Worm (Caenorhabditis elegans) whole organism, L4/young adult: Measurements from ENCODE around the gene Y45F10B.3.

ENCODE experiments used
- W03F9.2 ChIP-seq: fragments of 150-350 bp; optimal IDR thresholded peaks from 2 replicates; lab custom pipeline; 2014; ENCODE audit warnings: missing biosample characterization, missing genetic modification characterization
- dao-5 ChIP-seq: sonication (generic microtip); optimal IDR thresholded peaks from 2 replicates; lab custom pipeline; 2016; ENCODE audit warnings: missing genotype, missing genetic modification characterization, moderate library complexity, missing compliant biosample characterization
- him-1 ChIP-seq: sonication (generic microtip); optimal IDR thresholded peaks from 2 replicates; lab custom pipeline; 2016; ENCODE audit warnings: missing genotype, missing genetic modification reagents, missing genetic modification characterization, missing compliant biosample characterization

DNA sequence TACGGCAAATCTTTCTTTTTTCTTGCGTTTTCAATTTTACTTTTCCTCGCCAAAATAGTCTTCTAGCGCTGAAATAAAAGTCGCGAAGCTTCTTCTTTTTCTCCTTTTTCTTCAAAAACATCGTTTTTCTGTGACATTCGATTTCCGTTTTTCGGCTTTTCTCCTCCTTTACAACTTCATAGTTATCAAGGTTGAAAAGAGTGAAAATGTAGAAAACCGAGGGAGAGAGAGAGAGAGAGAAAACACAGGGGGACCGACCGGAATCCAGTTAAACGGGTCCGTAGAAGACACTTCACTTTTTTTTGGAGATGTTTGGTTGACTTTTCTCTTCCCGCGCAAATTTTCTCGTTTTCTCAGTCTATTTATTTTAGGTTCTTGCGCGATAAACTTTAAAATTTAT lies 29.2 kb upstream of the Y45F10B.3 start:
- TF ChIP-seq him-1 (tag; lab: Kevin White, UChicago) (no peak), dao-5 (tag; lab: Kevin White, UChicago) (no peak), W03F9.2 (tag; lab: Kevin White, UChicago) (no peak)
